Fruit fly (Drosophila melanogaster) whole organism, embryonic: ENCODE results near the gene CG11951.

Experiments used
- Awh ChIP-seq: fragments of 200-800 bp; sonication (Bioruptor generic); IDR thresholded peaks from 2 replicates; pipeline ENCODE4, ENCODE4 v1.3.6; 2022; ENCODE audit warnings: missing biosample characterization, missing genetic modification characterization
- CG16813 ChIP-seq: fragments of 200-800 bp; sonication (Bioruptor generic); IDR thresholded peaks from 3 replicates; pipeline ENCODE4 v1.3.6; 2022; ENCODE audit warnings: missing biosample characterization, missing genetic modification characterization; ENCODE audit not compliant: partially characterized antibody
- Dek ChIP-seq: fragments of 200-800 bp; sonication (Bioruptor generic); optimal IDR thresholded peaks from 3 replicates; lab custom pipeline; 2019; ENCODE audit warnings: missing biosample characterization, mild to moderate bottlenecking, missing genetic modification characterization, moderate library complexity
- chm ChIP-seq: fragments of 200-800 bp; sonication (Bioruptor generic); IDR thresholded peaks from 2 replicates; pipeline ENCODE4 v1.3.6; 2022; ENCODE audit warnings: missing biosample characterization, missing genetic modification characterization
- chn ChIP-seq: fragments of 200-800 bp; sonication (Bioruptor generic); optimal IDR thresholded peaks from 2 replicates; lab custom pipeline; 2016; ENCODE audit warnings: missing biosample characterization, missing genetic modification characterization
- pfk ChIP-seq: fragments of 200-800 bp; sonication (Bioruptor generic); optimal IDR thresholded peaks from 2 replicates; lab custom pipeline; 2018; ENCODE audit warnings: missing biosample characterization, mild to moderate bottlenecking, missing genetic modification characterization, moderate library complexity
- pho ChIP-seq: fragments of 200-800 bp; sonication (Bioruptor generic); optimal IDR thresholded peaks from 2 replicates; lab custom pipeline; 2016; ENCODE audit warnings: missing biosample characterization, missing genetic modification characterization
- sim ChIP-seq: fragments of 200-800 bp; sonication (Bioruptor generic); IDR thresholded peaks from 2 replicates; pipeline ENCODE4 v1.3.6; 2022; ENCODE audit warnings: missing biosample characterization, missing genetic modification characterization
- wdn ChIP-seq: fragments of 200-800 bp; sonication (Bioruptor generic); IDR thresholded peaks from 2 replicates; pipeline ENCODE4 v1.3.6; 2022; ENCODE audit warnings: missing biosample characterization, missing genetic modification characterization

DNA sequence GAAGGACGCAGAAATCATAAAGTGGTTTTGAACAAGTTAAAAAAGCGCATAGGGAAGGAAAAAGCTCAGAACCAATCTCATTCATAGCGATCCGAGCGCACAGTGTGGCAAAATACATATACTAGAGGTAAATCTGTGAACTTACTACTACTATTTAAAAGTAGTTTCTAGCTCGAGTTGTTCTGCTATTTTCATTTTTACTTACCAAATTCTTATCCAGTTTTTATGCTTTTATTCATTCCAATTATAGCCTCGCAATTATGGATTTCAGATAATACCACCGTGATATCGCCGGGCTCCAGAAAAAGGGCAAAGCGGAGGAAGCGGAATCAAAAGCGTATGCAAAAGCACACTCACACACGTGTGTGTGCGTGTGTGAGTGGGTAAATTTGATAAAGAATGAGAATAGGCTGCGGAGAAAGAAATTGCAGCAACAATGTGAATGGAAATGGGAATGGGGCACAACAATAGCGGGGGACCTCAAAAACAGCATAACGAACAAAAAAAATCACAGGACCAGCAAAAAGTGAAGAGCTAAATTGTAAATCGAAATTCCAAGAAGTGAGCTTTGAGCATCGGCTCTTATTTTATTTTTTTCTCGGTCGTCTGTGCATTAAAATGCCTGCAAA is 18.4 kb upstream of the CG11951 start:
- TF ChIP-seq wdn, result no peak
- TF ChIP-seq pho (GFP tag; lab: Kevin White, UChicago), result no peak
- no peak for TF ChIP-seq Awh
- TF ChIP-seq CG16813 (GFP tag; lab: Robert Waterston, UW), result no peak
- TF ChIP-seq pfk, result no peak
- no peak for TF ChIP-seq chn
- no peak for TF ChIP-seq Dek
- TF ChIP-seq sim (GFP tag; lab: Robert Waterston, UW), result no peak
- no peak for TF ChIP-seq chm (GFP tag; lab: Robert Waterston, UW)
